Worm (Caenorhabditis elegans) whole organism, late embryonic: ENCODE results near the gene trx-5.

ENCODE experiments used
- Y22D7AL.16 ChIP-seq: sonication (generic microtip); optimal IDR thresholded peaks from 2 replicates; lab custom pipeline; 2016; ENCODE audit warnings: missing genetic modification characterization, missing compliant biosample characterization
- ceh-48 ChIP-seq: sonication (generic microtip); optimal IDR thresholded peaks from 2 replicates; lab custom pipeline; 2016; ENCODE audit warnings: missing genetic modification characterization, inconsistent platforms, missing compliant biosample characterization
- dve-1 ChIP-seq: sonication (generic microtip); optimal IDR thresholded peaks from 2 replicates; lab custom pipeline; 2017; ENCODE audit warnings: antibody characterized with exemption, mild to moderate bottlenecking, missing genetic modification characterization, missing compliant biosample characterization
- elt-2 ChIP-seq: sonication (generic microtip); optimal IDR thresholded peaks from 2 replicates; lab custom pipeline; 2016; ENCODE audit warnings: missing genetic modification reagents, missing genetic modification characterization, missing compliant biosample characterization
- fkh-10 ChIP-seq: fragments of 150-350 bp; optimal IDR thresholded peaks from 2 replicates; lab custom pipeline; 2014; ENCODE audit warnings: missing biosample characterization, missing genetic modification reagents, missing genetic modification characterization
- mec-3 ChIP-seq: sonication (generic microtip); optimal IDR thresholded peaks from 2 replicates; lab custom pipeline; 2016; ENCODE audit warnings: borderline replicate concordance, missing genetic modification characterization, missing compliant biosample characterization
- nhr-11 ChIP-seq: fragments of 150-350 bp; optimal IDR thresholded peaks from 2 replicates; lab custom pipeline; 2014; ENCODE audit warnings: missing biosample characterization, missing genetic modification characterization
- npax-4 ChIP-seq: sonication (generic microtip); optimal IDR thresholded peaks from 2 replicates; lab custom pipeline; 2016; ENCODE audit warnings: missing genetic modification characterization, missing compliant biosample characterization
- odd-2 ChIP-seq: sonication (generic microtip); optimal IDR thresholded peaks from 2 replicates; lab custom pipeline; 2017; ENCODE audit warnings: antibody characterized with exemption, mild to moderate bottlenecking, missing genetic modification characterization, missing compliant biosample characterization
- pat-9 ChIP-seq: fragments of 200-800 bp; sonication (Bioruptor generic); optimal IDR thresholded peaks from 2 replicates; lab custom pipeline; 2018; ENCODE audit warnings: mild to moderate bottlenecking, missing genetic modification characterization, moderate library complexity, missing compliant biosample characterization
- pha-4 ChIP-seq: fragments of 150-350 bp; optimal IDR thresholded peaks from 2 replicates; lab custom pipeline; 2018; ENCODE audit warnings: missing biosample characterization, missing genetic modification reagents, missing genetic modification characterization
- tbx-7 ChIP-seq: sonication (generic microtip); optimal IDR thresholded peaks from 2 replicates; lab custom pipeline; 2016; ENCODE audit warnings: missing genotype, missing genetic modification characterization, missing compliant biosample characterization
- ztf-16 ChIP-seq: sonication (generic microtip); optimal IDR thresholded peaks from 2 replicates; lab custom pipeline; 2017; ENCODE audit warnings: missing genetic modification characterization, missing compliant biosample characterization

DNA sequence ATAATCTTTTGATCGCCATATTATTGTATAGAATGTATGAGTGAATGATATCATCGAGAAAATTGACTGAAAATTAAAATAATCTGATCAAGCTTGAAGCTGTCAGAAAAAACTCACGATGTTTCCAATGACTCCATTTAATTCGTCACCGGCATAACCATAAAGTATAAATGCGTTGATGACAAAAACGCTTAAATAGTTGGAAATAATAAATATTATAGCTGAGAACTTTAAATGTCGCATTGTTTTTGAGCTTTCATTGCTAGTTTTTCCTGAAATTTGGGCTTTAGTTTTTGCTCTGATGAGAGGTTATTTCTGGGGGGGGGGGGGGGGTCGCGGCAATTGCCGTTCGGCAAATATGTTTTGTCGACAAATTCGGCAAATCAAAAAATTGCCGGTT, 16.9 kb upstream of the trx-5 start:
- no peak for TF ChIP-seq dve-1 (tag; lab: Kevin White, UChicago)
- TF ChIP-seq tbx-7 (tag; lab: Kevin White, UChicago), result no peak
- TF ChIP-seq nhr-11, result no peak
- no peak for TF ChIP-seq ceh-48 (tag; lab: Kevin White, UChicago)
- no peak for TF ChIP-seq mec-3 (tag; lab: Kevin White, UChicago)
- TF ChIP-seq npax-4, result no peak
- no peak for TF ChIP-seq ztf-16 (tag; lab: Kevin White, UChicago)
- TF ChIP-seq fkh-10 (GFP tag; lab: Kevin White, UChicago), result no peak
- TF ChIP-seq pha-4 (tag; lab: Kevin White, UChicago), result no peak
- no peak for TF ChIP-seq elt-2 (tag; lab: Kevin White, UChicago)
- no peak for TF ChIP-seq odd-2 (tag; lab: Kevin White, UChicago)
- TF ChIP-seq Y22D7AL.16 (tag; lab: Kevin White, UChicago), result no peak
- TF ChIP-seq pat-9, result no peak
